Fruit fly (Drosophila melanogaster) whole organism, wandering third instar larva: ENCODE results near the gene Grx1.

Experiments used
- HLH106 ChIP-seq: fragments of 200-800 bp; optimal IDR thresholded peaks from 3 replicates; lab custom pipeline; 2019; ENCODE audit warnings: missing biosample characterization, mild to moderate bottlenecking, missing genetic modification characterization, moderate library complexity
- Rel ChIP-seq, 2 experiments: fragments of 200-800 bp; sonication (Bioruptor generic) in 1 of 2; optimal IDR thresholded peaks; 2 replicates in 1 of 2; 3 replicates in 1 of 2; lab custom pipeline; 2016 to 2019; ENCODE audit warnings: mild to moderate bottlenecking in 2 of 2, missing biosample characterization in 2 of 2, missing genetic modification characterization in 2 of 2, moderate library complexity in 1 of 2
- woc ChIP-seq: sonication (Bioruptor generic); optimal IDR thresholded peaks from 2 replicates; lab custom pipeline; 2016; ENCODE audit warnings: missing biosample characterization, mild to moderate bottlenecking, missing genetic modification characterization

DNA sequence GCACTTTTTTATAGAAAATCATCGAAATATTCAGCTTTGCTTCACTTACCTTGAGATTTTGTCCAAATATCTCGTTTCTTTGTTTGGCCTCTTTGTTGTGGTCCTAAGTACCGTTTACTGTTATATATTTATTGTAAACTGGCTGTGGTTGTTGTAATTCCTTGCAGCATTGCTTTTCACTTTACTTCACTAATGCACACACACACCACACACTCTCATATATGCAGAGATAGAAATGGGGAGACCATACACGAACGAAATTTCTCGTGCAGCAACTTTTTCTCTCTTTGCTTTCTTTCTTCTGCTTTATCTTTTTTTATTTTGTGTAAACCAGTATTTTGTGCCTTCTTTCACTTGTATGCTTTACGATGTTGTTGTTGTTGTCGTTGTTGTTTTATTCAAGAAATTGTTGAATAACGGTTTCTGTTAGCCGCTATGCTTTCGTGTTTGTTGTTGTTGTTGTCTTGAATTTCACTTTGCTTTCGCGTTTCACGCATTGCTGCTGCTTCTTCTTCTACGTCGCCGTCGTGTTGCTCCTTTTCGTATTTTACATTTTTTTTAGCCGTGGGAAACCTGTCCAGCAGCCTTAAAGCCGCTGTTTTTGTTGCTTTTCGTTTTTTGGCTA is 49.7 kb upstream of the Grx1 start:
- TF ChIP-seq HLH106 = no peak
- TF ChIP-seq Rel (GFP tag; optimal IDR thresholded peaks at IDR 0.05; lab: Kevin White, UChicago) = no peak
- no peak for TF ChIP-seq Rel (tag; optimal IDR thresholded peaks at IDR 0.05; lab: Kevin White, UChicago)
- TF ChIP-seq woc (GFP tag; lab: Kevin White, UChicago) = no peak
